7 worm cellular contexts compared by ENCODE assay signal in genomic region chrV:11503081-11503751, ce11.
TF ChIP-seq lines count a peak whose summit lies in the region.

Gene C55A6.12, minus strand, starts transcription at chrV:11503131.

TF ChIP-seq in whole organism, L1 larva, 84 proteins besides CTCF, POLR2A, EP300 and RAD21:
- TF ChIP-seq lsy-2 (tag; optimal IDR thresholded peaks at IDR 0.05; lab: Kevin White, UChicago) = peak in 1 of 2 experiments; percentile 24
- no peak for TF ChIP-seq nhr-76 (tag; optimal IDR thresholded peaks at IDR 0.05; lab: Kevin White, UChicago)
- peak; percentile 48 for TF ChIP-seq xbp-1 (tag; optimal IDR thresholded peaks at IDR 0.05; lab: Kevin White, UChicago)
- no peak for TF ChIP-seq nhr-11 (tag; optimal IDR thresholded peaks at IDR 0.05; lab: Kevin White, UChicago)
- TF ChIP-seq nhr-85 (tag; lab: Kevin White, UChicago) = peak; percentile 28
- peak in 1 of 2 experiments; percentile 74 for TF ChIP-seq efl-1 (optimal IDR thresholded peaks at IDR 0.05; lab: Kevin White, UChicago)
- TF ChIP-seq efl-1 (GFP tag; optimal IDR thresholded peaks at IDR 0.05 in 1 of 2; lab: Kevin White, UChicago) = peak; percentile 77 to 96
- no peak for TF ChIP-seq mdl-1 (tag; optimal IDR thresholded peaks at IDR 0.05; lab: Kevin White, UChicago)
- peak; percentile 25 to 77 for TF ChIP-seq lin-35 (GFP tag; optimal IDR thresholded peaks at IDR 0.05; lab: Kevin White, UChicago)
- TF ChIP-seq grh-1 (GFP tag; IDR thresholded peaks at IDR 0.05; lab: Robert Waterston, UW) = peak; percentile 49; the same call in 1 of the 2 replicates
- no peak for TF ChIP-seq nhr-19 (GFP tag; conservative IDR thresholded peaks at IDR 0.05; lab: Robert Waterston, UW)
- peak; percentile 27 to 68 (median 65) for TF ChIP-seq dpl-1 (GFP tag; optimal IDR thresholded peaks at IDR 0.05; lab: Kevin White, UChicago)

TF ChIP-seq in whole organism, L2 larva, 48 proteins besides CTCF, POLR2A, EP300 and RAD21:
- TF ChIP-seq sma-3 (GFP tag; optimal IDR thresholded peaks at IDR 0.05; lab: Kevin White, UChicago) (no peak), gmeb-1 (tag; optimal IDR thresholded peaks at IDR 0.05; lab: Kevin White, UChicago) (peak; percentile 10), nhr-21 (tag; optimal IDR thresholded peaks at IDR 0.05; lab: Kevin White, UChicago) (no peak), lin-39 (tag; optimal IDR thresholded peaks at IDR 0.05; lab: Kevin White, UChicago) (no peak), C34F6.9 (tag; optimal IDR thresholded peaks at IDR 0.05; lab: Kevin White, UChicago) (no peak), sem-4 (tag; optimal IDR thresholded peaks at IDR 0.05; lab: Kevin White, UChicago) (no peak), elt-1 (tag; optimal IDR thresholded peaks at IDR 0.05; lab: Kevin White, UChicago) (no peak)

TF ChIP-seq in whole organism, L3 larva, 47 proteins besides CTCF, POLR2A, EP300 and RAD21:
- TF ChIP-seq tbx-2 (tag; optimal IDR thresholded peaks at IDR 0.05; lab: Kevin White, UChicago) (no peak), nhr-43 (tag; optimal IDR thresholded peaks at IDR 0.05; lab: Kevin White, UChicago; ENCODE audit: poor library complexity, severe bottlenecking) (peak; percentile 24), nfya-1 (tag; optimal IDR thresholded peaks at IDR 0.05; lab: Kevin White, UChicago; ENCODE audit: insufficient read depth) (peak; percentile 100), hmg-11 (tag; optimal IDR thresholded peaks at IDR 0.05; lab: Kevin White, UChicago) (no peak), lin-15B (tag; optimal IDR thresholded peaks at IDR 0.05; lab: Kevin White, UChicago) (peak; percentile 27)

TF ChIP-seq in whole organism, L4 larva, 104 proteins besides CTCF, POLR2A, EP300 and RAD21:
- TF ChIP-seq nhr-76 (tag; optimal IDR thresholded peaks at IDR 0.05; lab: Kevin White, UChicago) (no peak), nhr-102 (tag; optimal IDR thresholded peaks at IDR 0.05; lab: Kevin White, UChicago) (no peak), aly-2 (tag; optimal IDR thresholded peaks at IDR 0.05; lab: Kevin White, UChicago) (no peak), Y75B8A.6 (GFP tag; IDR thresholded peaks at IDR 0.05; lab: Robert Waterston, UW) (no peak), nhr-10 (tag; optimal IDR thresholded peaks at IDR 0.05; lab: Kevin White, UChicago) (no peak), zfp-2 (tag; optimal IDR thresholded peaks at IDR 0.05; lab: Kevin White, UChicago) (no peak), dpl-1 (GFP tag; optimal IDR thresholded peaks at IDR 0.05; lab: Kevin White, UChicago) (peak; percentile 79), unc-62 (GFP tag; optimal IDR thresholded peaks at IDR 0.05 in 1 of 2; lab: Kevin White, UChicago) (peak in 1 of 2 experiments; percentile 3), unc-62 (tag; optimal IDR thresholded peaks at IDR 0.05; lab: Kevin White, UChicago) (no peak), lin-29 (GFP tag; IDR thresholded peaks at IDR 0.05; lab: Robert Waterston, UW) (no peak), lsy-2 (tag; optimal IDR thresholded peaks at IDR 0.05; lab: Kevin White, UChicago) (peak in 1 of 2 experiments; percentile 24), pqm-1 (tag; optimal IDR thresholded peaks at IDR 0.05; lab: Kevin White, UChicago) (no peak)

TF ChIP-seq in whole organism, late embryonic, 69 proteins besides CTCF, POLR2A, EP300 and RAD21:
- TF ChIP-seq mec-3 (tag; optimal IDR thresholded peaks at IDR 0.05; lab: Kevin White, UChicago; ENCODE audit: borderline replicate concordance) (no peak), nfya-1 (tag; optimal IDR thresholded peaks at IDR 0.05; lab: Kevin White, UChicago) (peak; percentile 91)

TF ChIP-seq in whole organism, midembryonic, 9 proteins besides CTCF, POLR2A, EP300 and RAD21:
- TF ChIP-seq ztf-23 (GFP tag; IDR thresholded peaks at IDR 0.05; lab: Robert Waterston, UW) = 0 out of 2 replicates have a peak, but pooled peaks have one; percentile 32
- TF ChIP-seq ref-1 (GFP tag; conservative IDR thresholded peaks at IDR 0.05; lab: Robert Waterston, UW) = no peak

TF ChIP-seq in whole organism, young adult, 124 proteins besides CTCF, POLR2A, EP300 and RAD21:
- TF ChIP-seq nhr-120 (GFP tag; IDR thresholded peaks at IDR 0.05; lab: Robert Waterston, UW) = no peak
- no peak for TF ChIP-seq nhr-90 (tag; optimal IDR thresholded peaks at IDR 0.05; lab: Kevin White, UChicago)
- no peak for TF ChIP-seq ama-1 (optimal IDR thresholded peaks at IDR 0.05; lab: Kevin White, UChicago)
- no peak for TF ChIP-seq ama-1 (GFP tag; optimal IDR thresholded peaks at IDR 0.05; lab: Kevin White, UChicago)
- TF ChIP-seq lin-35 (GFP tag; optimal IDR thresholded peaks at IDR 0.05; lab: Kevin White, UChicago) = peak in 1 of 3 experiments; percentile 45
- no peak for TF ChIP-seq tlf-1 (GFP tag; optimal IDR thresholded peaks at IDR 0.05; lab: Kevin White, UChicago)
- peak; percentile 99 for TF ChIP-seq nfyb-1 (GFP tag; IDR thresholded peaks at IDR 0.05; lab: Robert Waterston, UW)
- TF ChIP-seq lin-26 (GFP tag; IDR thresholded peaks at IDR 0.05; lab: Robert Waterston, UW) = no peak
- no peak for TF ChIP-seq mel-28 (tag; optimal IDR thresholded peaks at IDR 0.05; lab: Kevin White, UChicago; ENCODE audit: borderline replicate concordance)
- peak; percentile 98 for TF ChIP-seq nfya-2 (GFP tag; IDR thresholded peaks at IDR 0.05; lab: Robert Waterston, UW)
- TF ChIP-seq Y53G8AR.9 (GFP tag; conservative IDR thresholded peaks at IDR 0.05; lab: Robert Waterston, UW) = no peak
- no peak for TF ChIP-seq ztf-3 (GFP tag; optimal IDR thresholded peaks at IDR 0.05; lab: Kevin White, UChicago)
- no peak for TF ChIP-seq let-607 (tag; optimal IDR thresholded peaks at IDR 0.05; lab: Kevin White, UChicago)
- no peak for TF ChIP-seq madf-8 (GFP tag; conservative IDR thresholded peaks at IDR 0.05; lab: Robert Waterston, UW)
- no peak for TF ChIP-seq lsl-1 (GFP tag; optimal IDR thresholded peaks at IDR 0.05; lab: Kevin White, UChicago)
- no peak for TF ChIP-seq T26A5.8 (tag; optimal IDR thresholded peaks at IDR 0.05; lab: Kevin White, UChicago)
- no peak for TF ChIP-seq ztf-18 (tag; optimal IDR thresholded peaks at IDR 0.05; lab: Kevin White, UChicago)
- peak; percentile 43 for TF ChIP-seq lin-54 (GFP tag; optimal IDR thresholded peaks at IDR 0.05; lab: Kevin White, UChicago)
- no peak for TF ChIP-seq akir-1 (GFP tag; optimal IDR thresholded peaks at IDR 0.05; lab: Kevin White, UChicago)
